Fruit fly (Drosophila melanogaster): ENCODE results near the gene yps.

DNA sequence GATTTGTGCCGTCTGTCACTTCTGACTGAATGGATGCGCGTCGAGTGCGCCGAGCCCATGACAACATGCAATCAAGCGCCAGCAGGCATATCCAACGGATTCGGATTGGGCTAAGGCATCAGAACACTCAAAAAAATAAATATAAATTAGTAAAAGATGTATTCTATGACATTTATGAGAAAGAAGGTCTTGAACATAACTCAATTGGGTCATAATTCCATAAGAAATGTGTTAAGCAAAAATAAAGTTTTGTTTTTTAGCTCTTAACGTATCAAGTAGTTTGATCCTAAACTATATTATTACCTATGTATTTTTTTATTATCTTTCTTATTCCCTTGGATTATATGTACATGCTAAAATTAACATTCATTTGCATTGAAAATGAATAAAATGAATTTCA is 11.4 kb downstream of the yps start:
- TF ChIP-seq bab1 (GFP tag; optimal IDR thresholded peaks at IDR 0.05), result no peak
- TF ChIP-seq CG33017 (tag; optimal IDR thresholded peaks at IDR 0.05), result no peak
- TF ChIP-seq Mnt (GFP tag; optimal IDR thresholded peaks at IDR 0.05), result no peak
- TF ChIP-seq kay (GFP tag; ENCODE audit: borderline replicate concordance), result no peak

Data from whole organism, adult.